Worm (Caenorhabditis elegans): ENCODE results near the gene F46C3.7.

F46C3.7 gene

ce11 chrX:11474149-11474585 lies 34.3 kb downstream of the F46C3.7 start:
- TF ChIP-seq nhr-20 (tag; optimal IDR thresholded peaks at IDR 0.05): peak; percentile 18
- TF ChIP-seq sup-37 (GFP tag; optimal IDR thresholded peaks at IDR 0.05): no peak
- peak; percentile 9 for TF ChIP-seq snu-23 (GFP tag; optimal IDR thresholded peaks at IDR 0.05)
- no peak for TF ChIP-seq ztf-4 (tag; optimal IDR thresholded peaks at IDR 0.05)
- TF ChIP-seq nhr-77 (tag; optimal IDR thresholded peaks at IDR 0.05): no peak
- peak; percentile 11 for TF ChIP-seq nhr-71 (tag; optimal IDR thresholded peaks at IDR 0.05)
- TF ChIP-seq zag-1 (tag; optimal IDR thresholded peaks at IDR 0.05): no peak
- TF ChIP-seq fos-1 (tag; optimal IDR thresholded peaks at IDR 0.05): no peak
- TF ChIP-seq elt-3 (tag; optimal IDR thresholded peaks at IDR 0.05): peak in 1 of 6 experiments; percentile 47
- TF ChIP-seq nhr-85 (tag): peak; percentile 87
- peak; percentile 96 for TF ChIP-seq lin-14 (GFP tag; optimal IDR thresholded peaks at IDR 0.05)
- peak in 1 of 2 experiments; percentile 38 for TF ChIP-seq lsy-2 (tag; optimal IDR thresholded peaks at IDR 0.05)
- TF ChIP-seq unc-86 (tag; optimal IDR thresholded peaks at IDR 0.05): no peak
- 0 out of 2 replicates have a peak, but pooled peaks have one; percentile 8 for TF ChIP-seq ceh-88 (GFP tag; IDR thresholded peaks at IDR 0.05)
- TF ChIP-seq nhr-84 (tag; optimal IDR thresholded peaks at IDR 0.05): no peak
- TF ChIP-seq nhr-90 (tag; optimal IDR thresholded peaks at IDR 0.05; ENCODE audit: poor library complexity): peak; percentile 8
- peak; percentile 22 for TF ChIP-seq nhr-237 (tag; optimal IDR thresholded peaks at IDR 0.05)
- TF ChIP-seq skn-1 (tag; optimal IDR thresholded peaks at IDR 0.05): peak; percentile 24
- no peak for TF ChIP-seq lin-13 (GFP tag; optimal IDR thresholded peaks at IDR 0.05)
- no peak for TF ChIP-seq nhr-11 (tag; optimal IDR thresholded peaks at IDR 0.05)
- TF ChIP-seq blmp-1 (tag; optimal IDR thresholded peaks at IDR 0.05): peak; percentile 67
- TF ChIP-seq lir-3 (tag; optimal IDR thresholded peaks at IDR 0.05; ENCODE audit: poor library complexity): no peak

ce11 chrX:11474605-11475385 lies 35.0 kb downstream of the F46C3.7 start:
- no peak for TF ChIP-seq lin-35 (GFP tag; optimal IDR thresholded peaks at IDR 0.05)
- peak; percentile 62 for TF ChIP-seq rnt-1 (tag; optimal IDR thresholded peaks at IDR 0.05)
- no peak for TF ChIP-seq efl-1 (optimal IDR thresholded peaks at IDR 0.05)
- peak in 1 of 2 experiments; percentile 37 for TF ChIP-seq efl-1 (GFP tag; optimal IDR thresholded peaks at IDR 0.05 in 1 of 2)
- TF ChIP-seq nhr-11 (tag; optimal IDR thresholded peaks at IDR 0.05): no peak
- peak; percentile 39 for TF ChIP-seq nhr-20 (tag; optimal IDR thresholded peaks at IDR 0.05)
- TF ChIP-seq ztf-4 (tag; optimal IDR thresholded peaks at IDR 0.05): no peak
- TF ChIP-seq C16A3.4 (tag; optimal IDR thresholded peaks at IDR 0.05): no peak
- TF ChIP-seq blmp-1 (tag; optimal IDR thresholded peaks at IDR 0.05): no peak
- no peak for TF ChIP-seq unc-86 (tag; optimal IDR thresholded peaks at IDR 0.05)
- TF ChIP-seq lin-14 (GFP tag; optimal IDR thresholded peaks at IDR 0.05): peak; percentile 79
- peak; percentile 3 for TF ChIP-seq swsn-7 (tag; optimal IDR thresholded peaks at IDR 0.05)
- TF ChIP-seq fkh-4 (tag; optimal IDR thresholded peaks at IDR 0.05; ENCODE audit: borderline replicate concordance): no peak
- TF ChIP-seq lin-39 (tag; optimal IDR thresholded peaks at IDR 0.05): no peak
- no peak for TF ChIP-seq fos-1 (tag; optimal IDR thresholded peaks at IDR 0.05)
- no peak for TF ChIP-seq snpc-4 (tag; optimal IDR thresholded peaks at IDR 0.05)
- TF ChIP-seq sptf-1 (tag; optimal IDR thresholded peaks at IDR 0.05): no peak
- TF ChIP-seq nhr-71 (tag; optimal IDR thresholded peaks at IDR 0.05): peak; percentile 73
- TF ChIP-seq nhr-19 (GFP tag; conservative IDR thresholded peaks at IDR 0.05): peak; percentile 34; the same call in 1 of the 2 replicates
- TF ChIP-seq lin-13 (GFP tag; optimal IDR thresholded peaks at IDR 0.05): no peak
- TF ChIP-seq sox-4 (tag; optimal IDR thresholded peaks at IDR 0.05): no peak
- TF ChIP-seq snu-23 (GFP tag; optimal IDR thresholded peaks at IDR 0.05): peak; percentile 18
- TF ChIP-seq hlh-17 (GFP tag; optimal IDR thresholded peaks at IDR 0.05; ENCODE audit: borderline replicate concordance): no peak
- TF ChIP-seq hlh-4 (tag; optimal IDR thresholded peaks at IDR 0.05): no peak
- peak; percentile 53 for TF ChIP-seq unc-130 (tag; optimal IDR thresholded peaks at IDR 0.05)
- TF ChIP-seq dsc-1 (tag; optimal IDR thresholded peaks at IDR 0.05): no peak
- peak in 1 of 3 experiments; percentile 9 for TF ChIP-seq ceh-82 (tag; optimal IDR thresholded peaks at IDR 0.05)
- TF ChIP-seq mdl-1 (tag; optimal IDR thresholded peaks at IDR 0.05): peak in 1 of 2 experiments; percentile 44
- TF ChIP-seq pag-3 (tag; optimal IDR thresholded peaks at IDR 0.05; ENCODE audit: borderline replicate concordance, insufficient read depth): no peak
- no peak for TF ChIP-seq elt-3 (tag; optimal IDR thresholded peaks at IDR 0.05)
- peak; percentile 46 for TF ChIP-seq fkh-10 (GFP tag; optimal IDR thresholded peaks at IDR 0.05)
- peak in 1 of 2 experiments; percentile 17 for TF ChIP-seq lsy-2 (tag; optimal IDR thresholded peaks at IDR 0.05)
- TF ChIP-seq ama-1 (optimal IDR thresholded peaks at IDR 0.05): no peak
- no peak for TF ChIP-seq unc-98 (GFP tag; IDR thresholded peaks at IDR 0.05)
- TF ChIP-seq mep-1 (tag; optimal IDR thresholded peaks at IDR 0.05): peak; percentile 0
- no peak for TF ChIP-seq F16B12.6 (tag; optimal IDR thresholded peaks at IDR 0.05)
- TF ChIP-seq efl-3 (GFP tag; optimal IDR thresholded peaks at IDR 0.05): no peak
- no peak for TF ChIP-seq zag-1 (tag; optimal IDR thresholded peaks at IDR 0.05)

All from whole organism, L1 larva.